Worm (Caenorhabditis elegans) whole organism, L2 larva: Measurements from ENCODE around the gene Y73B6BL.47.

Experiments
- C34F6.9 ChIP-seq: fragments of 150-350 bp; optimal IDR thresholded peaks from 2 replicates; lab custom pipeline; 2014; ENCODE audit warnings: missing biosample characterization, missing genetic modification characterization
- F13H6.1 ChIP-seq: sonication (generic microtip); optimal IDR thresholded peaks from 2 replicates; lab custom pipeline; 2016; ENCODE audit warnings: missing genetic modification characterization, missing compliant biosample characterization
- R02D3.7 ChIP-seq: fragments of 150-350 bp; optimal IDR thresholded peaks from 2 replicates; lab custom pipeline; 2014; ENCODE audit warnings: missing biosample characterization, missing genetic modification characterization
- Y55F3AM.14 ChIP-seq: fragments of 200-800 bp; sonication (Bioruptor generic); optimal IDR thresholded peaks from 2 replicates; lab custom pipeline; 2018; ENCODE audit warnings: mild to moderate bottlenecking, missing genetic modification characterization, missing compliant biosample characterization
- ZK546.5 ChIP-seq: sonication (generic microtip); optimal IDR thresholded peaks from 2 replicates; lab custom pipeline; 2017; ENCODE audit warnings: missing biosample characterization, missing genetic modification characterization
- alr-1 ChIP-seq: fragments of 150-350 bp; optimal IDR thresholded peaks from 2 replicates; lab custom pipeline; 2014; ENCODE audit warnings: missing biosample characterization, missing genetic modification characterization
- aly-2 ChIP-seq: fragments of 150-350 bp; optimal IDR thresholded peaks from 2 replicates; lab custom pipeline; 2014; ENCODE audit warnings: missing biosample characterization, missing genetic modification characterization
- ama-1 ChIP-seq: fragments of 150-350 bp; optimal IDR thresholded peaks from 2 replicates; lab custom pipeline; 2018; ENCODE audit warnings: inconsistent platforms
- blmp-1 ChIP-seq: sonication (generic microtip); optimal IDR thresholded peaks from 2 replicates; lab custom pipeline; 2017; ENCODE audit warnings: missing genetic modification characterization, mild to moderate bottlenecking, missing compliant biosample characterization, antibody characterized with exemption, moderate library complexity; ENCODE audit not compliant: insufficient read depth
- ceh-16 ChIP-seq: fragments of 150-350 bp; optimal IDR thresholded peaks from 2 replicates; lab custom pipeline; 2014; ENCODE audit warnings: missing biosample characterization, missing genetic modification characterization
- ceh-82 ChIP-seq: fragments of 150-350 bp; optimal IDR thresholded peaks from 2 replicates; lab custom pipeline; 2014; ENCODE audit warnings: missing biosample characterization, missing genetic modification characterization
- crh-2 ChIP-seq: sonication (generic microtip); optimal IDR thresholded peaks from 2 replicates; lab custom pipeline; 2017; ENCODE audit warnings: missing biosample characterization, missing genetic modification characterization
- dmd-4 ChIP-seq: sonication (generic microtip); optimal IDR thresholded peaks from 2 replicates; lab custom pipeline; 2017; ENCODE audit warnings: missing biosample characterization, missing genetic modification characterization
- egl-27 ChIP-seq: sonication (generic microtip); optimal IDR thresholded peaks from 3 replicates; lab custom pipeline; 2017; ENCODE audit warnings: missing biosample characterization, missing genetic modification reagents, missing genetic modification characterization
- elt-1 ChIP-seq: fragments of 150-350 bp; optimal IDR thresholded peaks from 2 replicates; lab custom pipeline; 2014; ENCODE audit warnings: missing biosample characterization, missing genetic modification characterization
- elt-3 ChIP-seq: sonication (generic microtip); optimal IDR thresholded peaks from 2 replicates; lab custom pipeline; 2017; ENCODE audit warnings: missing biosample characterization, missing genetic modification characterization
- fos-1 ChIP-seq: fragments of 150-350 bp; optimal IDR thresholded peaks from 2 replicates; lab custom pipeline; 2014; ENCODE audit warnings: missing biosample characterization, missing genetic modification characterization
- gmeb-1 ChIP-seq: fragments of 150-350 bp; optimal IDR thresholded peaks from 2 replicates; lab custom pipeline; 2014; ENCODE audit warnings: missing biosample characterization, missing genetic modification characterization
- lin-11 ChIP-seq: fragments of 150-350 bp; sonication (generic microtip); optimal IDR thresholded peaks from 2 replicates; lab custom pipeline; 2014; ENCODE audit warnings: missing biosample characterization, missing genetic modification characterization, inconsistent platforms, mixed read lengths
- lin-13 ChIP-seq: fragments of 150-350 bp; optimal IDR thresholded peaks from 2 replicates; lab custom pipeline; 2014; ENCODE audit warnings: missing biosample characterization, missing genetic modification reagents, missing genetic modification characterization
- lin-39 ChIP-seq: fragments of 150-350 bp; optimal IDR thresholded peaks from 2 replicates; lab custom pipeline; 2014; ENCODE audit warnings: missing biosample characterization, missing genetic modification reagents, missing genetic modification characterization
- lsy-2 ChIP-seq, 2 experiments: fragments of 150-350 bp in 1 of 2; sonication (generic microtip) in 1 of 2; optimal IDR thresholded peaks; 2 replicates each; lab custom pipeline; 2014 to 2017; ENCODE audit warnings: missing biosample characterization in 2 of 2, missing genetic modification characterization in 2 of 2
- mab-5 ChIP-seq: fragments of 150-350 bp; optimal IDR thresholded peaks from 2 replicates; lab custom pipeline; 2014; ENCODE audit warnings: missing biosample characterization, missing genetic modification characterization
- mbf-1 ChIP-seq: sonication (generic microtip); optimal IDR thresholded peaks from 2 replicates; lab custom pipeline; 2017; ENCODE audit warnings: missing biosample characterization, missing genetic modification characterization
- mdl-1 ChIP-seq, 2 experiments: fragments of 150-350 bp in 1 of 2; sonication (generic microtip) in 1 of 2; optimal IDR thresholded peaks; 2 replicates each; lab custom pipeline; 2017; ENCODE audit warnings: missing biosample characterization in 2 of 2, missing genetic modification characterization in 2 of 2
- nhr-10 ChIP-seq: sonication (generic microtip); optimal IDR thresholded peaks from 2 replicates; lab custom pipeline; 2017; ENCODE audit warnings: missing biosample characterization, missing genetic modification characterization
- nhr-11 ChIP-seq: fragments of 150-350 bp; optimal IDR thresholded peaks from 2 replicates; lab custom pipeline; 2014; ENCODE audit warnings: missing biosample characterization, missing genetic modification characterization
- nhr-12 ChIP-seq: fragments of 150-350 bp; optimal IDR thresholded peaks from 2 replicates; lab custom pipeline; 2014; ENCODE audit warnings: missing biosample characterization, missing genetic modification characterization
- nhr-129 ChIP-seq: fragments of 150-350 bp; optimal IDR thresholded peaks from 2 replicates; lab custom pipeline; 2014; ENCODE audit warnings: missing biosample characterization, missing genetic modification characterization
- nhr-21 ChIP-seq: fragments of 150-350 bp; optimal IDR thresholded peaks from 2 replicates; lab custom pipeline; 2014; ENCODE audit warnings: missing biosample characterization, missing genetic modification characterization
- nhr-23 ChIP-seq: fragments of 150-350 bp; optimal IDR thresholded peaks from 2 replicates; lab custom pipeline; 2014; ENCODE audit warnings: missing biosample characterization, missing genetic modification reagents, missing genetic modification characterization
- nhr-237 ChIP-seq: fragments of 150-350 bp; optimal IDR thresholded peaks from 2 replicates; lab custom pipeline; 2014; ENCODE audit warnings: missing biosample characterization, missing genetic modification characterization
- nhr-25 ChIP-seq: fragments of 150-350 bp; sonication (generic microtip); optimal IDR thresholded peaks from 3 replicates; lab custom pipeline; 2014; ENCODE audit warnings: missing biosample characterization, missing genetic modification characterization
- nhr-6 ChIP-seq: fragments of 150-350 bp; optimal IDR thresholded peaks from 2 replicates; lab custom pipeline; 2014; ENCODE audit warnings: missing biosample characterization, missing genetic modification characterization
- nhr-77 ChIP-seq: fragments of 150-350 bp; optimal IDR thresholded peaks from 2 replicates; lab custom pipeline; 2014; ENCODE audit warnings: missing biosample characterization, missing genetic modification characterization
- sem-4 ChIP-seq: fragments of 150-350 bp; optimal IDR thresholded peaks from 2 replicates; lab custom pipeline; 2014; ENCODE audit warnings: missing biosample characterization, missing genetic modification reagents, missing genetic modification characterization
- skn-1 ChIP-seq: sonication (generic microtip); optimal IDR thresholded peaks from 2 replicates; lab custom pipeline; 2017; ENCODE audit warnings: missing biosample characterization, missing genetic modification characterization
- sma-3 ChIP-seq: sonication (generic microtip); optimal IDR thresholded peaks from 2 replicates; lab custom pipeline; 2016; ENCODE audit warnings: missing genetic modification reagents, missing genetic modification characterization, missing compliant biosample characterization
- sma-9 ChIP-seq, 2 experiments: fragments of 150-350 bp in 1 of 2; sonication (generic microtip) in 1 of 2; optimal IDR thresholded peaks; 2 replicates each; lab custom pipeline; 2014 to 2016; ENCODE audit warnings: missing genetic modification characterization in 2 of 2, mild to moderate bottlenecking in 1 of 2, missing biosample characterization in 1 of 2, missing compliant biosample characterization in 1 of 2, missing genetic modification reagents in 1 of 2, moderate library complexity in 1 of 2
- unc-39 ChIP-seq: fragments of 150-350 bp; optimal IDR thresholded peaks from 2 replicates; lab custom pipeline; 2014; ENCODE audit warnings: missing biosample characterization, missing genetic modification characterization
- unc-55 ChIP-seq: fragments of 150-350 bp; sonication (generic microtip); optimal IDR thresholded peaks from 3 replicates; lab custom pipeline; 2014; ENCODE audit warnings: missing biosample characterization, missing genetic modification reagents, missing genetic modification characterization
- unc-62 ChIP-seq: fragments of 150-350 bp; optimal IDR thresholded peaks from 2 replicates; lab custom pipeline; 2014; ENCODE audit warnings: missing biosample characterization, missing genetic modification reagents, missing genetic modification characterization
- zag-1 ChIP-seq: fragments of 150-350 bp; optimal IDR thresholded peaks from 2 replicates; lab custom pipeline; 2014; ENCODE audit warnings: missing biosample characterization, missing genetic modification characterization
- ztf-11 ChIP-seq: sonication (generic microtip); optimal IDR thresholded peaks from 2 replicates; lab custom pipeline; 2017; ENCODE audit warnings: missing biosample characterization, missing genetic modification characterization
- ztf-4 ChIP-seq: fragments of 150-350 bp; optimal IDR thresholded peaks from 2 replicates; lab custom pipeline; 2014; ENCODE audit warnings: missing biosample characterization, missing genetic modification characterization

The Y73B6BL.47 gene

DNA sequence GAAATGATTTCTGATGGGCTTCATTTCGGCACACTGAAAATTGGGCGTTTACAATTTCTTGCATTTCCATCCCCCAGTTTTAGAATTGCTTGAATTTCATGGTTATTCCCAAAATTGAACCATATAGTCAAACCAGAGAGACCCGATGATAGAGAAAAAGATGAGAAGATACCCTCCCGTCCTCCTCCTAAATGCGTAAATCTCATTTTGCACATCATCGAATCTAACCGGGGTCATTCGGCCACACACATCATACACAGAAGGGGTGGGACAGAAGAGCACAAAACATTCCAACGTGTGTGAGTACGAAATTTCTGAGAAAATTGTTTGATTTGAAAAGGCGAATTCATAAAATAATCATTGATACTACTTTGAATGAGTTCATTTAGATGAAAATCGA is 1.8 kb downstream of the Y73B6BL.47 start:
- no peak for TF ChIP-seq Y55F3AM.14
- no peak for TF ChIP-seq mbf-1 (tag; lab: Kevin White, UChicago)
- TF ChIP-seq ZK546.5 (tag; lab: Kevin White, UChicago) = no peak
- TF ChIP-seq nhr-23 (tag; lab: Kevin White, UChicago) = no peak
- TF ChIP-seq alr-1 (tag; lab: Kevin White, UChicago) = no peak
- no peak for TF ChIP-seq sem-4
- TF ChIP-seq ceh-16 (tag; lab: Kevin White, UChicago) = no peak
- no peak for TF ChIP-seq lin-39 (tag; lab: Kevin White, UChicago)
- no peak for TF ChIP-seq C34F6.9 (tag; lab: Kevin White, UChicago)

- no peak for TF ChIP-seq blmp-1 (tag; lab: Kevin White, UChicago)
- no peak for TF ChIP-seq ztf-11 (tag; lab: Kevin White, UChicago)
- TF ChIP-seq elt-1 (tag; lab: Kevin White, UChicago) = no peak
- no peak for TF ChIP-seq ama-1
- TF ChIP-seq nhr-11 (tag; lab: Kevin White, UChicago) = no peak
- no peak for TF ChIP-seq F13H6.1 (tag; lab: Kevin White, UChicago)
- TF ChIP-seq, all 48 proteins: peak for 0
Observed at ce11 chrIV:6365045-6365444, 3.3 kb downstream of the Y73B6BL.47 start, which contains the start of gene Y73B6BL.270. Y73B6BL.270 (plus strand) TSS chrIV:6365345.

ce11 chrIV:6366032-6366431 is 4.3 kb downstream of the Y73B6BL.47 start:
- TF ChIP-seq zag-1 (peak; percentile 5), sma-9 (GFP tag; optimal IDR thresholded peaks at IDR 0.05; lab: Kevin White, UChicago) (no peak), sma-9 (tag; optimal IDR thresholded peaks at IDR 0.05; lab: Kevin White, UChicago) (no peak), aly-2 (tag; lab: Kevin White, UChicago) (no peak)

DNA sequence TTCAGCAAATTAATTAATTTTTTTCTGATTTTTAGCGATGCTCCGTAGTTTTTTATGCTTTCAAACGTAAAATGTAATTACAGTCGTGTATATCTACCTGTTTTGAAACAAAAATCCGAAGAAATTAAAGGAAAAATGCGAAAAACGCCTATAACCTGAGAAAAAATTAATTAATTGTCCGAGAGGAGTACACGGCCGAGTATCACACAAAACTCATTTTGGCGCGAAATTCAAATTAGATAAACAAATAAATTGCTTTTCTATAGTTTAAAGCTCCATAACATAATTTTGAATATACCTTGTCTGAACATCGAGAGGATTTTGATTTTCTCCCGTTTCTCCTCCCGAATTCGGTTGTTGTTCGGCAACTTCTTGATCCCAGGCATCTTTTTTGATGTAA is 7.7 kb downstream of the Y73B6BL.47 start:
- no peak for TF ChIP-seq nhr-237 (tag; lab: Kevin White, UChicago)
- TF ChIP-seq unc-62 (GFP tag; lab: Kevin White, UChicago) = no peak
- TF ChIP-seq sma-3 (GFP tag; lab: Kevin White, UChicago) = peak; percentile 37
- no peak for TF ChIP-seq mbf-1 (tag; lab: Kevin White, UChicago)
- TF ChIP-seq lin-13 (GFP tag; lab: Kevin White, UChicago) = no peak
- TF ChIP-seq sem-4 = no peak
- TF ChIP-seq elt-3 (tag; lab: Kevin White, UChicago) = no peak
- TF ChIP-seq mdl-1 (tag; optimal IDR thresholded peaks at IDR 0.05; lab: Kevin White, UChicago) = no peak
- no peak for TF ChIP-seq unc-39 (tag; lab: Kevin White, UChicago)
- TF ChIP-seq ztf-11 (tag; lab: Kevin White, UChicago) = no peak
- no peak for TF ChIP-seq ceh-82 (tag; lab: Kevin White, UChicago)
- TF ChIP-seq ztf-4 (tag; lab: Kevin White, UChicago) = no peak
- TF ChIP-seq gmeb-1 (tag; lab: Kevin White, UChicago) = peak; percentile 82
- TF ChIP-seq crh-2 (tag; lab: Kevin White, UChicago) = peak; percentile 0
- no peak for TF ChIP-seq lin-39 (tag; lab: Kevin White, UChicago)
- TF ChIP-seq nhr-23 (tag; lab: Kevin White, UChicago) = no peak
- no peak for TF ChIP-seq nhr-129
- peak in 1 of 2 experiments; percentile 48 for TF ChIP-seq lsy-2 (tag; optimal IDR thresholded peaks at IDR 0.05; lab: Kevin White, UChicago)
- no peak for TF ChIP-seq nhr-12 (tag; lab: Kevin White, UChicago)
- TF ChIP-seq egl-27 (tag; lab: Kevin White, UChicago) = no peak
- no peak for TF ChIP-seq nhr-10 (tag; lab: Kevin White, UChicago)
- TF ChIP-seq mab-5 (tag; lab: Kevin White, UChicago) = no peak
- TF ChIP-seq nhr-21 (tag; lab: Kevin White, UChicago) = no peak
- no peak for TF ChIP-seq zag-1
- TF ChIP-seq fos-1 (tag; lab: Kevin White, UChicago) = no peak
- no peak for TF ChIP-seq R02D3.7 (tag; lab: Kevin White, UChicago)
- TF ChIP-seq sma-9 (GFP tag; optimal IDR thresholded peaks at IDR 0.05; lab: Kevin White, UChicago) = peak; percentile 7
- TF ChIP-seq sma-9 (tag; optimal IDR thresholded peaks at IDR 0.05; lab: Kevin White, UChicago) = no peak
- TF ChIP-seq lin-11 = no peak
- TF ChIP-seq Y55F3AM.14 = no peak
- peak; percentile 26 for TF ChIP-seq unc-55 (GFP tag; lab: Kevin White, UChicago)
- TF ChIP-seq skn-1 = no peak
- TF ChIP-seq F13H6.1 (tag; lab: Kevin White, UChicago) = no peak
- no peak for TF ChIP-seq nhr-77 (tag; lab: Kevin White, UChicago)
- TF ChIP-seq nhr-6 = no peak
- TF ChIP-seq ceh-16 (tag; lab: Kevin White, UChicago) = no peak
- peak; percentile 43 for TF ChIP-seq nhr-25 (tag; lab: Kevin White, UChicago)
- TF ChIP-seq aly-2 (tag; lab: Kevin White, UChicago) = no peak
- TF ChIP-seq elt-1 (tag; lab: Kevin White, UChicago) = no peak
- TF ChIP-seq dmd-4 (tag; lab: Kevin White, UChicago) = no peak
- TF ChIP-seq ZK546.5 (tag; lab: Kevin White, UChicago) = no peak
- TF ChIP-seq, all 48 proteins: peak for 7
